Fruit fly (Drosophila melanogaster) whole organism, pupa: ENCODE measurements around the gene CG11309.

Experiments
- CG10348 ChIP-seq: fragments of 200-800 bp; sonication (Bioruptor generic); IDR thresholded peaks from 2 replicates; pipeline ENCODE4 v1.3.6; 2022; ENCODE audit warnings: missing biosample characterization, missing genetic modification characterization
- CG12605 ChIP-seq: fragments of 200-800 bp; sonication (Bioruptor generic); IDR thresholded peaks from 2 replicates; pipeline ENCODE4 v1.3.6; 2022; ENCODE audit warnings: missing biosample characterization, missing genetic modification characterization
- CG13204 ChIP-seq: fragments of 200-800 bp; sonication (Bioruptor generic); optimal IDR thresholded peaks from 2 replicates; lab custom pipeline; 2018; ENCODE audit warnings: missing biosample characterization, mild to moderate bottlenecking, missing genetic modification characterization, moderate library complexity
- CG14655 ChIP-seq: fragments of 200-800 bp; sonication (Bioruptor generic); optimal IDR thresholded peaks from 3 replicates; lab custom pipeline; 2017; ENCODE audit warnings: mild to moderate bottlenecking, missing biosample characterization, missing genetic modification reagents, missing genetic modification characterization
- CG15710 ChIP-seq: fragments of 200-800 bp; sonication (Bioruptor generic); optimal IDR thresholded peaks from 2 replicates; lab custom pipeline; 2018; ENCODE audit warnings: missing biosample characterization, mild to moderate bottlenecking, missing genetic modification characterization, moderate library complexity
- CG17806 ChIP-seq: fragments of 200-800 bp; sonication (Bioruptor generic); optimal IDR thresholded peaks from 2 replicates; lab custom pipeline; 2018; ENCODE audit warnings: missing biosample characterization, mild to moderate bottlenecking, missing genetic modification characterization, moderate library complexity
- CG32121 ChIP-seq: fragments of 200-800 bp; sonication (Bioruptor generic); IDR thresholded peaks from 2 replicates; pipeline ENCODE4 v1.3.6; 2022; ENCODE audit warnings: missing biosample characterization, missing genetic modification characterization
- CG34367 ChIP-seq: fragments of 200-800 bp; sonication (Bioruptor generic); optimal IDR thresholded peaks from 2 replicates; lab custom pipeline; 2018; ENCODE audit warnings: missing biosample characterization, mild to moderate bottlenecking, missing genetic modification characterization
- CG4496 ChIP-seq: fragments of 200-800 bp; sonication (Bioruptor generic); IDR thresholded peaks from 3 replicates; pipeline ENCODE4 v1.3.6; 2022; ENCODE audit warnings: missing biosample characterization, missing genetic modification characterization
- CG8159 ChIP-seq: fragments of 200-800 bp; sonication (Bioruptor generic); optimal IDR thresholded peaks from 3 replicates; lab custom pipeline; 2018; ENCODE audit warnings: missing biosample characterization, mild to moderate bottlenecking, missing genetic modification characterization, moderate library complexity
- CG8301 ChIP-seq: fragments of 200-800 bp; sonication (Bioruptor generic); optimal IDR thresholded peaks from 2 replicates; lab custom pipeline; 2018; ENCODE audit warnings: missing biosample characterization, mild to moderate bottlenecking, missing genetic modification characterization
- CG9948 ChIP-seq: fragments of 200-800 bp; sonication (Bioruptor generic); optimal IDR thresholded peaks from 2 replicates; lab custom pipeline; 2018; ENCODE audit warnings: missing biosample characterization, mild to moderate bottlenecking, missing genetic modification characterization, moderate library complexity
- D1 ChIP-seq: fragments of 200-800 bp; sonication (Bioruptor generic); optimal IDR thresholded peaks from 2 replicates; lab custom pipeline; 2018; ENCODE audit warnings: missing biosample characterization, mild to moderate bottlenecking, missing genetic modification characterization, moderate library complexity
- EcR ChIP-seq: fragments of 200-800 bp; sonication (Bioruptor generic); optimal IDR thresholded peaks from 3 replicates; lab custom pipeline; 2019; ENCODE audit warnings: missing biosample characterization, missing genetic modification characterization, mild to moderate bottlenecking, moderate library complexity, missing genetic modification reagents
- Ets98B ChIP-seq: fragments of 200-800 bp; sonication (Bioruptor generic); IDR thresholded peaks from 2 replicates; pipeline ENCODE4 v1.3.6; 2022; ENCODE audit warnings: missing biosample characterization, missing genetic modification characterization
- Pif1A ChIP-seq: fragments of 200-800 bp; sonication (Bioruptor generic); optimal IDR thresholded peaks from 3 replicates; lab custom pipeline; 2016; ENCODE audit warnings: missing biosample characterization, missing genetic modification characterization
- Pif1B ChIP-seq: fragments of 200-800 bp; sonication (Bioruptor generic); optimal IDR thresholded peaks from 3 replicates; lab custom pipeline; 2016; ENCODE audit warnings: missing biosample characterization, missing genetic modification characterization
- Snoo ChIP-seq: fragments of 200-800 bp; sonication (Bioruptor generic); optimal IDR thresholded peaks from 3 replicates; lab custom pipeline; 2017; ENCODE audit warnings: missing biosample characterization, mild to moderate bottlenecking, missing genetic modification characterization, inconsistent platforms
- fd96Ca ChIP-seq: fragments of 200-800 bp; sonication (Bioruptor generic); IDR thresholded peaks from 3 replicates; pipeline ENCODE4 v1.3.6; 2022; ENCODE audit warnings: missing biosample characterization, missing genetic modification characterization
- gl ChIP-seq: fragments of 200-800 bp; sonication (Bioruptor generic); optimal IDR thresholded peaks from 2 replicates; lab custom pipeline; 2018; ENCODE audit warnings: missing biosample characterization, mild to moderate bottlenecking, missing genetic modification characterization
- rn ChIP-seq: fragments of 200-800 bp; sonication (Bioruptor generic); IDR thresholded peaks from 2 replicates; pipeline ENCODE4 v1.3.6; 2022; ENCODE audit warnings: missing biosample characterization, missing genetic modification characterization

CG11309 gene

DNA sequence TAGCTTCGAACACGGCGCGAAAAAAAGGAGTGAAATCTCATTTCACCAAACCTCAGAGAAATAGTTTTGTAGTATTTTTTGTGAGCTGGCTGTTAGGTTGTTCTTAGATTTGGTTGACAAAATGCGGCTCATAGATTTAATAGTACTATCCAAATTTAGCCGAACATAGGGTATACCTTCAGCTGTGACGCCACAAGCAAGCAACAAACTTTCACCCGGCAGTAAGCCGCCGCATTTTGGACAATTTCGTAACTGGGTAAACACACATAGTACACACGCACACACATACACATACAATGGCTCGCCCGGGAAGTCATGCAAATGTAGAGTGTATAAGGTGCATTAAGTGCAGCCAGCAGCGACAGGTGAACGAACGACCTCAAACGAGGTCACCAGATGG lies 45.2 kb downstream of the CG11309 start:
- TF ChIP-seq fd96Ca (GFP tag; lab: Robert Waterston, UW) = peak; percentile 64; the same call in 2 of the 3 replicates
- peak; percentile 41; the same call in 1 of the 3 replicates for TF ChIP-seq CG4496 (GFP tag; lab: Robert Waterston, UW)
- no peak for TF ChIP-seq CG9948 (tag; lab: Kevin White, UChicago)
- peak; percentile 34; the same call in 1 of the 2 replicates for TF ChIP-seq Ets98B
- peak; percentile 44 for TF ChIP-seq CG8301 (tag; lab: Kevin White, UChicago)
- no peak for TF ChIP-seq CG17806 (tag; lab: Kevin White, UChicago)
- no peak for TF ChIP-seq CG13204
- TF ChIP-seq CG34367 (tag; lab: Kevin White, UChicago) = no peak
- no peak for TF ChIP-seq CG12605 (GFP tag; lab: Robert Waterston, UW)
- TF ChIP-seq rn (GFP tag; lab: Robert Waterston, UW) = no peak
- no peak for TF ChIP-seq gl (tag; lab: Kevin White, UChicago)
- TF ChIP-seq CG32121 = peak; percentile 60

DNA sequence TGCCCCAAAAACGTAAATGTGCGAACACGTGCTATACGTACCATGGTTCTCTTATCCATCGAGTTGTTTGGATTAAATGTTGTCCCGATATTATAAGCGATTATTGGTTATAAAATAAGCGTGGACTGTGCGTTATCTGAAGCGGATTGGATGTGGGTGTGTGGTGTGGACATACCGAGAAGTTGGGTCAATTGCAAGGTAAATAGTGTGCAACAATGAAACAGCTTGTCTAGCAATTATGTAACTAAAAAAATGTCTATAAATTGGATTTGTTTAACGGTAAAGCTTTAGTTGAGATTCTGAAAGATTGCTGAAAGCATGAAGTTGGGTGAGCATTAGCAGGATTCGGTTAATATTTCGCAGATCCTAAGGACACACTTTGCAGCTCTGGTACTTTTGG lies 46.7 kb downstream of the CG11309 start, which contains the start of gene CG43218:
Gene CG43218 (plus strand): TSS at position 290 of the 400 bp plus-strand sequence.
- TF ChIP-seq gl (tag; lab: Kevin White, UChicago) = no peak
- TF ChIP-seq Ets98B = no peak
- TF ChIP-seq D1 (tag; lab: Kevin White, UChicago) = no peak
- TF ChIP-seq CG17806 (tag; lab: Kevin White, UChicago) = no peak
- no peak for TF ChIP-seq rn (GFP tag; lab: Robert Waterston, UW)
- no peak for TF ChIP-seq CG10348 (GFP tag; lab: Robert Waterston, UW)
- no peak for TF ChIP-seq CG9948 (tag; lab: Kevin White, UChicago)
- TF ChIP-seq Snoo = no peak
- no peak for TF ChIP-seq CG13204
- no peak for TF ChIP-seq CG8159 (tag; lab: Kevin White, UChicago)
- no peak for TF ChIP-seq CG4496 (GFP tag; lab: Robert Waterston, UW)
- TF ChIP-seq Pif1A (GFP tag; lab: Kevin White, UChicago) = no peak

DNA sequence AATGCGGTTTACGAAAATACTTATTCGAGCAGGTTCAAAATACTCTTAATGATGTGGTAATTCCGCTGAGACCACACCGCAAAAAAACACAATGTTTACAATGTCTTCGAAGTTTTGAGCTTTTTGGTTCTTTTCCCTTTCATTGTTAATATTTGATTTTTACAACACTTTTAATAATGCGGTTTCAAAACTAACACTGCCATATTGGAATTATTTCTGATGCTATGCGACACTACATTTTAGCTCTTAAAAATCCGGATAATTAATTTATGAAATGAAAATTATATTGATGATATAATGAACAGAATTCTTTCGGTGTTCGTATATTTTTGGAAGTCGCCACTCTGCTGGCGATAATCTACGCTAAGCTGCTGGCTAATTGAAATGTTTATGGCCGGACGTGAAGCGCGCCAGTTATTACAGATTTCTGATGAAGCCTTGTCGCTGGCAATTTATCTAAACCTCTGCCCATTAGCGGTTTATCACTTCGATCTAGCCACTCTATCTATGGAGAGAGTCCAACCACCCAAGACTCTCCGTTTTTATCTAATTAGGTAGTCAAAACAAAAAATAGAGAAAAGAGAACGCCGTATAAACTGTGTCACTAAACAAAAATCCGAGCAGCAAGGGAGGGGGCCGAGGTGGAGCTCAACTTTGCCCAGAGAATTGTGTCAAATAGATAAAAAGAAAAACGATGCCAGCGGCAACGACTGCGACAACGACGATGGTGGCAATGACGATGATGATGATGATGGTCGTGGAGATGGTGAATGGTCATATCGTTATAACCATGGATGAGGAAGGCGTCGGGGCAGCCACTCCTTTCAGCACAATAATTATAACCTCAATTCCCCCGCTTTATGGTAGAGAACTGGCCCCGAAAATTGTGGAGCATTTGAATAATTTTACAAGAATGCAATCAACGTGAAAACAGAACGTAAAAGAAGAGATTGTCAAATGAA lies 48.1 kb downstream of the CG11309 start:
- no peak for TF ChIP-seq CG8301 (tag; lab: Kevin White, UChicago)
- peak; percentile 56 for TF ChIP-seq EcR

DNA sequence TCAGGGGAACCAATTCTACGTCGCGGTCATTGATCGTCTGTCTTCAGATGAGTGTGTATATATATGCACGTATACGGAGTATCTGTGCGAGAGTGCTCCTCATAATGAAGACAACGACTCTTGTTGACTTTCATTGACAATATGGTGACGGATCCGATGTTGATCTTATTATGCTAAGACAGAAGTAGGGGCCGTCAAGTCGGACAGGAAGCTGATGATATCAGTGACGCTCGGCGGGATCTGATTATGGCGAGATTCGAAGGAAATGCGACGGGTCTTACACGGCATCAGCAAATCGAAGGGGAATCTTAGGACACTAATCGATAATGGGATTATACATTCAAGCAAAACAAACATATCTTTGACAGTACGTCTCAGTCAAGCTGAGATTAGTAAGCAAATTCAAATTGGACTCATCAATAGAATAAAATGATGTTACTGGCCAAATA lies 49.9 kb downstream of the CG11309 start:
- no peak for TF ChIP-seq CG15710
- no peak for TF ChIP-seq CG9948 (tag; lab: Kevin White, UChicago)
- TF ChIP-seq CG8301 (tag; lab: Kevin White, UChicago) = no peak
- TF ChIP-seq CG17806 (tag; lab: Kevin White, UChicago) = no peak
- no peak for TF ChIP-seq Snoo
- TF ChIP-seq rn (GFP tag; lab: Robert Waterston, UW) = no peak
- TF ChIP-seq EcR = no peak
- TF ChIP-seq CG4496 (GFP tag; lab: Robert Waterston, UW) = no peak

DNA sequence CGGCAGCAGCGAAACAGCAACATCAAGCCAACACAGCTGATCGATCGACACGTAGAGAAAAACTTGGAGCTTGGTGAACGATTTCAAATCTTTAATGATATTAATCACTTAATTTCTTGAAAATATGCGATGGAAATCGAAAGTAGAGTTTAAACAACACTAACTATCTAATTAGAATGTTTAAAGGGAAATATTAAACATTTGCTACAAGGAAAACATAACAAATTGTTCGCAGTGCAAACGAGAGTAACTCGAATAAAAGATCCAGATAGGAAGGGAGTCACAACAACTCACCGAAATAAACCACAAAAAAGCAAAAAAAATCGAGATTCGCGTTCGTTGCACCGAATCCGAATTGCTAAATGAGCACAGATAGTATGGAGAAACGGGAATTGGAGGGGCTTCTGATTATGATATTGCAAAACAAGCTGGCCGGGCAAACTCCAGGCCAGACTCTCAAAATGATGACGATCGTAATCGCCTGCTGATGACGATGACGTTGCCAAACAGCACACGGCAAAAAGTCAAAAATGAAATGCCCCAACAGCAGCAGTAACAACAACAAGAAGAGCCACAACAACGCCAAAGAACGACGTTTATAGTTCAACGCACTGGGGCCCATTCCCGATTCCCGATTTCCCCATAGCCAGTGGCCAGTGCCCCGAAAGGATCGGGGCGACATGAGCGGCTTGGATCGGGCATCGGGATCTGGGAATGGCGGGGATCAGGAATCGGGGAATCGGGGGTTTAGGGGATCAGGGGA lies 50.5 kb downstream of the CG11309 start:
- peak; percentile 90 for TF ChIP-seq CG14655
- TF ChIP-seq EcR = peak; percentile 99
- peak; percentile 90 for TF ChIP-seq CG8301 (tag; lab: Kevin White, UChicago)
- TF ChIP-seq D1 (tag; lab: Kevin White, UChicago) = peak; percentile 97
- TF ChIP-seq rn (GFP tag; lab: Robert Waterston, UW) = peak; percentile 77
- TF ChIP-seq CG15710 = peak; percentile 99
- TF ChIP-seq Snoo = peak; percentile 99
- peak; percentile 99 for TF ChIP-seq CG9948 (tag; lab: Kevin White, UChicago)
- TF ChIP-seq gl (tag; lab: Kevin White, UChicago) = peak; percentile 97
- 0 out of 2 replicates have a peak, but pooled peaks have one; percentile 40 for TF ChIP-seq CG32121
- peak; percentile 99 for TF ChIP-seq CG8159 (tag; lab: Kevin White, UChicago)
- peak; percentile 82 for TF ChIP-seq CG12605 (GFP tag; lab: Robert Waterston, UW)
- peak; percentile 98 for TF ChIP-seq Pif1B (GFP tag; lab: Kevin White, UChicago)
- peak; percentile 99 for TF ChIP-seq CG34367 (tag; lab: Kevin White, UChicago)
- TF ChIP-seq Pif1A (GFP tag; lab: Kevin White, UChicago) = peak; percentile 98
- peak; percentile 86 for TF ChIP-seq CG4496 (GFP tag; lab: Robert Waterston, UW)
- TF ChIP-seq Ets98B = peak; percentile 36; the same call in 1 of the 2 replicates
- TF ChIP-seq fd96Ca (GFP tag; lab: Robert Waterston, UW) = peak; percentile 71; the same call in 1 of the 3 replicates
- no peak for TF ChIP-seq CG10348 (GFP tag; lab: Robert Waterston, UW)
- TF ChIP-seq CG17806 (tag; lab: Kevin White, UChicago) = peak; percentile 99
- TF ChIP-seq CG13204 = peak; percentile 75
- TF ChIP-seq, all 21 proteins: peak for 20
